Worm (Caenorhabditis elegans) whole organism, late embryonic: ENCODE results near the gene F09C6.10.

ENCODE experiments used
- C08G9.2 ChIP-seq: sonication (generic microtip); optimal IDR thresholded peaks from 2 replicates; lab custom pipeline; 2016; ENCODE audit warnings: mild to moderate bottlenecking, missing genetic modification characterization, moderate library complexity, missing compliant biosample characterization
- F13H6.1 ChIP-seq: sonication (generic microtip); optimal IDR thresholded peaks from 2 replicates; lab custom pipeline; 2016; ENCODE audit warnings: missing genetic modification characterization, missing compliant biosample characterization
- K02D7.2 ChIP-seq: sonication (generic microtip); optimal IDR thresholded peaks from 2 replicates; lab custom pipeline; 2017; ENCODE audit warnings: mild to moderate bottlenecking, missing genetic modification characterization, missing compliant biosample characterization
- T23F11.4 ChIP-seq: fragments of 200-800 bp; sonication (Bioruptor generic); optimal IDR thresholded peaks from 2 replicates; lab custom pipeline; 2018; ENCODE audit warnings: mild to moderate bottlenecking, missing genetic modification characterization, missing compliant biosample characterization
- ama-1 ChIP-seq: fragments of 150-350 bp; optimal IDR thresholded peaks from 2 replicates; lab custom pipeline; 2014
- ceh-2 ChIP-seq: sonication (generic microtip); optimal IDR thresholded peaks from 2 replicates; lab custom pipeline; 2016; ENCODE audit warnings: missing genotype, missing genetic modification characterization, missing compliant biosample characterization
- ceh-30 ChIP-seq: fragments of 150-350 bp; optimal IDR thresholded peaks from 2 replicates; lab custom pipeline; 2014; ENCODE audit warnings: missing biosample characterization, missing genetic modification characterization
- ceh-31 ChIP-seq: sonication (generic microtip); optimal IDR thresholded peaks from 2 replicates; lab custom pipeline; 2016; ENCODE audit warnings: missing genetic modification characterization, missing compliant biosample characterization
- ceh-34 ChIP-seq: sonication (generic microtip); optimal IDR thresholded peaks from 2 replicates; lab custom pipeline; 2016; ENCODE audit warnings: mild to moderate bottlenecking, missing genetic modification characterization, missing compliant biosample characterization
- ceh-6 ChIP-seq: fragments of 200-800 bp; sonication (Bioruptor generic); optimal IDR thresholded peaks from 2 replicates; lab custom pipeline; 2018; ENCODE audit warnings: mild to moderate bottlenecking, missing genetic modification characterization, missing compliant biosample characterization
- ceh-9 ChIP-seq: sonication (generic microtip); optimal IDR thresholded peaks from 2 replicates; lab custom pipeline; 2016; ENCODE audit warnings: mild to moderate bottlenecking, missing genetic modification characterization, inconsistent platforms, missing compliant biosample characterization
- che-1 ChIP-seq: sonication (generic microtip); optimal IDR thresholded peaks from 2 replicates; lab custom pipeline; 2016; ENCODE audit warnings: mild to moderate bottlenecking, missing genetic modification characterization, missing compliant biosample characterization
- dve-1 ChIP-seq: sonication (generic microtip); optimal IDR thresholded peaks from 2 replicates; lab custom pipeline; 2017; ENCODE audit warnings: antibody characterized with exemption, mild to moderate bottlenecking, missing genetic modification characterization, missing compliant biosample characterization
- elt-2 ChIP-seq: sonication (generic microtip); optimal IDR thresholded peaks from 2 replicates; lab custom pipeline; 2016; ENCODE audit warnings: missing genetic modification reagents, missing genetic modification characterization, missing compliant biosample characterization
- elt-4 ChIP-seq: sonication (generic microtip); optimal IDR thresholded peaks from 2 replicates; lab custom pipeline; 2016; ENCODE audit warnings: missing genetic modification characterization, missing compliant biosample characterization
- eyg-1 ChIP-seq: sonication (generic microtip); optimal IDR thresholded peaks from 2 replicates; lab custom pipeline; 2016; ENCODE audit warnings: missing genotype, missing genetic modification characterization, missing compliant biosample characterization
- fkh-10 ChIP-seq: fragments of 150-350 bp; optimal IDR thresholded peaks from 2 replicates; lab custom pipeline; 2014; ENCODE audit warnings: missing biosample characterization, missing genetic modification reagents, missing genetic modification characterization
- fkh-6 ChIP-seq: sonication (generic microtip); optimal IDR thresholded peaks from 2 replicates; lab custom pipeline; 2016; ENCODE audit warnings: missing genetic modification characterization, missing compliant biosample characterization
- gmeb-2 ChIP-seq: sonication (generic microtip); optimal IDR thresholded peaks from 2 replicates; lab custom pipeline; 2016; ENCODE audit warnings: missing genetic modification characterization, inconsistent platforms, missing compliant biosample characterization
- hlh-15 ChIP-seq: sonication (generic microtip); optimal IDR thresholded peaks from 2 replicates; lab custom pipeline; 2016; ENCODE audit warnings: missing genetic modification characterization, missing compliant biosample characterization
- hlh-30 ChIP-seq: sonication (generic microtip); optimal IDR thresholded peaks from 2 replicates; lab custom pipeline; 2017; ENCODE audit warnings: antibody characterized with exemption, missing genetic modification characterization, missing compliant biosample characterization; ENCODE audit not compliant: insufficient read depth
- hlh-6 ChIP-seq: sonication (generic microtip); optimal IDR thresholded peaks from 2 replicates; lab custom pipeline; 2016; ENCODE audit warnings: missing genotype, missing genetic modification characterization, missing compliant biosample characterization
- nfya-1 ChIP-seq: sonication (generic microtip); optimal IDR thresholded peaks from 2 replicates; lab custom pipeline; 2017; ENCODE audit warnings: missing genetic modification characterization, mild to moderate bottlenecking, missing compliant biosample characterization, antibody characterized with exemption, moderate library complexity
- nhr-11 ChIP-seq: fragments of 150-350 bp; optimal IDR thresholded peaks from 2 replicates; lab custom pipeline; 2014; ENCODE audit warnings: missing biosample characterization, missing genetic modification characterization
- pax-1 ChIP-seq: fragments of 150-350 bp; optimal IDR thresholded peaks from 2 replicates; lab custom pipeline; 2014; ENCODE audit warnings: missing biosample characterization, missing genetic modification characterization
- pqm-1 ChIP-seq: sonication (generic microtip); optimal IDR thresholded peaks from 2 replicates; lab custom pipeline; 2016; ENCODE audit warnings: missing genetic modification characterization, missing compliant biosample characterization
- pros-1 ChIP-seq: fragments of 150-350 bp; optimal IDR thresholded peaks from 2 replicates; lab custom pipeline; 2014; ENCODE audit warnings: missing biosample characterization, missing genetic modification reagents, missing genetic modification characterization
- sdc-2 ChIP-seq: sonication (generic microtip); optimal IDR thresholded peaks from 2 replicates; lab custom pipeline; 2016; ENCODE audit warnings: missing genotype, missing genetic modification characterization, missing compliant biosample characterization
- sox-4 ChIP-seq: sonication (generic microtip); optimal IDR thresholded peaks from 2 replicates; lab custom pipeline; 2017; ENCODE audit warnings: mild to moderate bottlenecking, missing genetic modification characterization, inconsistent platforms, missing compliant biosample characterization
- ttx-3 ChIP-seq: sonication (generic microtip); optimal IDR thresholded peaks from 2 replicates; lab custom pipeline; 2016; ENCODE audit warnings: missing genetic modification reagents, missing genetic modification characterization, missing compliant biosample characterization
- unc-3 ChIP-seq, 2 experiments: fragments of 200-800 bp in 1 of 2; sonication (Bioruptor generic) in 1 of 2; sonication (generic microtip) in 1 of 2; conservative IDR thresholded peaks in 1 of 2; optimal IDR thresholded peaks in 1 of 2; 2 replicates each; pipeline versions ENCODE4 v1.3.6 to Lab custom; 2016 to 2022; ENCODE audit warnings: missing compliant biosample characterization in 2 of 2, missing genetic modification characterization in 2 of 2, missing genetic modification reagents in 1 of 2
- unc-42 ChIP-seq: sonication (generic microtip); optimal IDR thresholded peaks from 2 replicates; lab custom pipeline; 2016; ENCODE audit warnings: missing genotype, missing genetic modification characterization, missing compliant biosample characterization
- unc-55 ChIP-seq: sonication (generic microtip); optimal IDR thresholded peaks from 2 replicates; lab custom pipeline; 2017; ENCODE audit warnings: missing biosample characterization, missing genetic modification reagents, missing genetic modification characterization
- unc-86 ChIP-seq: sonication (generic microtip); optimal IDR thresholded peaks from 2 replicates; lab custom pipeline; 2016; ENCODE audit warnings: missing genetic modification characterization, missing compliant biosample characterization

F09C6.10 gene

ce11 chrV:16902726-16903125 is 13.3 kb downstream of the F09C6.10 start, which contains the start of gene srd-68:
srd-68 (minus strand) TSS chrV:16902826.
- TF ChIP-seq pax-1 (tag; lab: Kevin White, UChicago): no peak
- TF ChIP-seq C08G9.2: no peak
- TF ChIP-seq hlh-6 (tag; lab: Kevin White, UChicago): no peak
- no peak for TF ChIP-seq eyg-1
- no peak for TF ChIP-seq unc-86 (tag; lab: Kevin White, UChicago)

- TF ChIP-seq elt-4 (tag; lab: Kevin White, UChicago) (no peak), pqm-1 (tag; lab: Kevin White, UChicago) (no peak), hlh-30 (no peak), F13H6.1 (tag; lab: Kevin White, UChicago) (no peak), che-1 (tag; lab: Kevin White, UChicago) (no peak), ceh-31 (tag; lab: Kevin White, UChicago) (no peak), ama-1 (no peak), gmeb-2 (tag; lab: Kevin White, UChicago) (no peak), C08G9.2 (no peak), hlh-15 (tag; lab: Kevin White, UChicago) (no peak), ceh-30 (tag; lab: Kevin White, UChicago) (no peak)
Measured at ce11 chrV:16899355-16899754, 16.6 kb downstream of the F09C6.10 start, which contains the start of gene fbxa-45. fbxa-45 (minus strand) TSS chrV:16899455.

ce11 chrV:16893440-16893839 is 22.5 kb downstream of the F09C6.10 start, which contains the start of gene F09C6.15:
F09C6.15 (plus strand) TSS chrV:16893740.
- TF ChIP-seq ama-1 (no peak), nfya-1 (tag; lab: Kevin White, UChicago) (no peak), dve-1 (tag; lab: Kevin White, UChicago) (no peak), ceh-2 (tag; lab: Kevin White, UChicago) (no peak), T23F11.4 (GFP tag; lab: Kevin White, UChicago) (no peak), pax-1 (tag; lab: Kevin White, UChicago) (no peak), hlh-30 (no peak), pros-1 (no peak), sox-4 (tag; lab: Kevin White, UChicago) (no peak), elt-4 (tag; lab: Kevin White, UChicago) (no peak), sdc-2 (tag; lab: Kevin White, UChicago) (no peak), ttx-3 (tag; lab: Kevin White, UChicago) (no peak), elt-2 (tag; lab: Kevin White, UChicago) (no peak), ceh-9 (tag; lab: Kevin White, UChicago) (no peak), unc-55 (GFP tag; lab: Kevin White, UChicago) (no peak), K02D7.2 (no peak), fkh-6 (tag; lab: Kevin White, UChicago) (no peak)

- TF ChIP-seq ceh-2 (tag; lab: Kevin White, UChicago) (no peak), ceh-34 (no peak), ama-1 (no peak), unc-55 (GFP tag; lab: Kevin White, UChicago) (no peak), pax-1 (tag; lab: Kevin White, UChicago) (no peak), eyg-1 (no peak), che-1 (tag; lab: Kevin White, UChicago) (no peak), unc-3 (GFP tag; conservative IDR thresholded peaks at IDR 0.05; lab: Robert Waterston, UW) (no peak), unc-3 (tag; optimal IDR thresholded peaks at IDR 0.05; lab: Kevin White, UChicago) (no peak), ceh-6 (GFP tag; lab: Kevin White, UChicago) (no peak), nhr-11 (tag; lab: Kevin White, UChicago) (no peak), nfya-1 (tag; lab: Kevin White, UChicago) (no peak), K02D7.2 (no peak), T23F11.4 (GFP tag; lab: Kevin White, UChicago) (no peak), unc-42 (tag; lab: Kevin White, UChicago) (no peak), fkh-10 (no peak), ttx-3 (tag; lab: Kevin White, UChicago) (no peak), C08G9.2 (no peak)
Measured at ce11 chrV:16888788-16889325, 27.1 kb downstream of the F09C6.10 start, which contains the start of the genes ifas-2 and fbxa-44. ifas-2 (minus strand) TSS chrV:16888888. fbxa-44 (plus strand) TSS chrV:16889275.
